Worm (Caenorhabditis elegans) whole organism, L3 larva: ENCODE measurements around the gene amt-2.
A peak's percentile ranks its signal among the peaks of the same experiment; 100 is the strongest.

Source experiments
- R02D3.7 ChIP-seq: fragments of 150-350 bp; optimal IDR thresholded peaks from 2 replicates; lab custom pipeline; 2014; ENCODE audit warnings: missing biosample characterization, missing genetic modification characterization
- ZK546.5 ChIP-seq: sonication (generic microtip); optimal IDR thresholded peaks from 2 replicates; lab custom pipeline; 2017; ENCODE audit warnings: missing biosample characterization, missing genetic modification characterization
- ceh-28 ChIP-seq: fragments of 150-350 bp; optimal IDR thresholded peaks from 2 replicates; lab custom pipeline; 2014; ENCODE audit warnings: missing biosample characterization, missing genetic modification reagents, missing genetic modification characterization
- ceh-82 ChIP-seq: fragments of 150-350 bp; optimal IDR thresholded peaks from 2 replicates; lab custom pipeline; 2014; ENCODE audit warnings: missing biosample characterization, missing genetic modification characterization
- ceh-9 ChIP-seq: sonication (generic microtip); optimal IDR thresholded peaks from 2 replicates; lab custom pipeline; 2018; ENCODE audit warnings: missing biosample characterization, missing genetic modification characterization
- daf-12 ChIP-seq: fragments of 150-350 bp; optimal IDR thresholded peaks from 2 replicates; lab custom pipeline; 2014; ENCODE audit warnings: missing biosample characterization, missing genetic modification reagents, missing genetic modification characterization
- elt-1 ChIP-seq: fragments of 150-350 bp; optimal IDR thresholded peaks from 2 replicates; lab custom pipeline; 2014; ENCODE audit warnings: missing biosample characterization, missing genetic modification characterization
- elt-3 ChIP-seq, 3 experiments: fragments of 150-350 bp in 1 of 3; sonication (generic microtip) in 2 of 3; optimal IDR thresholded peaks; 2 replicates in 2 of 3; 4 replicates in 1 of 3; lab custom pipeline; 2014 to 2017; ENCODE audit warnings: missing biosample characterization in 3 of 3, missing genetic modification characterization in 3 of 3
- eor-1 ChIP-seq, 2 experiments: fragments of 150-350 bp; optimal IDR thresholded peaks; 2 replicates each; lab custom pipeline; 2014 to 2018; ENCODE audit warnings: missing biosample characterization in 2 of 2, missing genetic modification characterization in 2 of 2
- fkh-2 ChIP-seq: fragments of 150-350 bp; optimal IDR thresholded peaks from 2 replicates; lab custom pipeline; 2014; ENCODE audit warnings: missing biosample characterization, missing genetic modification reagents, missing genetic modification characterization
- fos-1 ChIP-seq: fragments of 150-350 bp; optimal IDR thresholded peaks from 2 replicates; lab custom pipeline; 2014; ENCODE audit warnings: missing biosample characterization, missing genetic modification characterization
- hmg-11 ChIP-seq: sonication (generic microtip); optimal IDR thresholded peaks from 2 replicates; lab custom pipeline; 2016; ENCODE audit warnings: missing genetic modification characterization, missing compliant biosample characterization
- lin-15B ChIP-seq: fragments of 150-350 bp; optimal IDR thresholded peaks from 2 replicates; lab custom pipeline; 2014; ENCODE audit warnings: missing biosample characterization, missing genetic modification characterization
- lin-39 ChIP-seq: fragments of 150-350 bp; optimal IDR thresholded peaks from 2 replicates; lab custom pipeline; 2018; ENCODE audit warnings: missing biosample characterization, missing genetic modification reagents, missing genetic modification characterization
- mdl-1 ChIP-seq: fragments of 150-350 bp; optimal IDR thresholded peaks from 2 replicates; lab custom pipeline; 2014; ENCODE audit warnings: missing biosample characterization, missing genetic modification characterization
- mml-1 ChIP-seq: fragments of 150-350 bp; sonication (generic microtip); optimal IDR thresholded peaks from 3 replicates; lab custom pipeline; 2014; ENCODE audit warnings: missing biosample characterization, missing genetic modification characterization
- nfya-1 ChIP-seq: sonication (generic microtip); optimal IDR thresholded peaks from 2 replicates; lab custom pipeline; 2017; ENCODE audit warnings: missing genetic modification characterization, mild to moderate bottlenecking, missing compliant biosample characterization, antibody characterized with exemption, moderate library complexity; ENCODE audit not compliant: insufficient read depth
- nhr-23 ChIP-seq: fragments of 150-350 bp; optimal IDR thresholded peaks from 2 replicates; lab custom pipeline; 2014; ENCODE audit warnings: missing biosample characterization, missing genetic modification reagents, missing genetic modification characterization
- nhr-237 ChIP-seq: fragments of 150-350 bp; optimal IDR thresholded peaks from 2 replicates; lab custom pipeline; 2014; ENCODE audit warnings: missing biosample characterization, missing genetic modification characterization
- nhr-25 ChIP-seq: sonication (generic microtip); optimal IDR thresholded peaks from 2 replicates; lab custom pipeline; 2017; ENCODE audit warnings: missing biosample characterization, missing genetic modification characterization
- nhr-28 ChIP-seq: fragments of 150-350 bp; optimal IDR thresholded peaks from 2 replicates; lab custom pipeline; 2014; ENCODE audit warnings: missing biosample characterization, missing genetic modification characterization
- nhr-43 ChIP-seq: sonication (generic microtip); optimal IDR thresholded peaks from 2 replicates; lab custom pipeline; 2016; ENCODE audit warnings: mild to moderate bottlenecking, missing genetic modification characterization, missing compliant biosample characterization; ENCODE audit not compliant: poor library complexity, severe bottlenecking
- nhr-67 ChIP-seq: fragments of 150-350 bp; optimal IDR thresholded peaks from 2 replicates; lab custom pipeline; 2014; ENCODE audit warnings: missing biosample characterization, missing genetic modification characterization
- nhr-77 ChIP-seq: fragments of 150-350 bp; optimal IDR thresholded peaks from 2 replicates; lab custom pipeline; 2014; ENCODE audit warnings: missing biosample characterization, missing genetic modification characterization
- pha-4 ChIP-seq: fragments of 150-350 bp; optimal IDR thresholded peaks from 2 replicates; lab custom pipeline; 2014; ENCODE audit warnings: missing biosample characterization, missing genetic modification reagents, missing genetic modification characterization
- pqm-1 ChIP-seq: fragments of 150-350 bp; optimal IDR thresholded peaks from 2 replicates; lab custom pipeline; 2017; ENCODE audit warnings: missing biosample characterization, missing genetic modification characterization, inconsistent platforms
- skn-1 ChIP-seq: fragments of 150-350 bp; optimal IDR thresholded peaks from 2 replicates; lab custom pipeline; 2014; ENCODE audit warnings: missing biosample characterization, missing genetic modification characterization
- snpc-4 ChIP-seq: fragments of 150-350 bp; optimal IDR thresholded peaks from 2 replicates; lab custom pipeline; 2014; ENCODE audit warnings: missing biosample characterization, missing genetic modification characterization
- tbx-2 ChIP-seq: sonication (generic microtip); optimal IDR thresholded peaks from 2 replicates; lab custom pipeline; 2016; ENCODE audit warnings: mild to moderate bottlenecking, missing genetic modification characterization, missing compliant biosample characterization
- unc-39 ChIP-seq: sonication (generic microtip); optimal IDR thresholded peaks from 4 replicates; lab custom pipeline; 2017; ENCODE audit warnings: missing biosample characterization, missing genetic modification characterization
- zag-1 ChIP-seq: fragments of 150-350 bp; optimal IDR thresholded peaks from 2 replicates; lab custom pipeline; 2014; ENCODE audit warnings: missing biosample characterization, missing genetic modification characterization
- ztf-11 ChIP-seq: fragments of 150-350 bp; optimal IDR thresholded peaks from 2 replicates; lab custom pipeline; 2014; ENCODE audit warnings: missing biosample characterization, missing genetic modification characterization
- ztf-4 ChIP-seq: fragments of 150-350 bp; optimal IDR thresholded peaks from 2 replicates; lab custom pipeline; 2014; ENCODE audit warnings: missing biosample characterization, missing genetic modification characterization

Gene amt-2

ce11 chrIV:13075625-13076252, 33.5 kb downstream of the amt-2 start:
- TF ChIP-seq nhr-43 (tag; lab: Kevin White, UChicago) (peak; percentile 63), skn-1 (tag; lab: Kevin White, UChicago) (no peak), elt-3 (tag; optimal IDR thresholded peaks at IDR 0.05; lab: Kevin White, UChicago) (peak in 2 of 3 experiments; percentile 43 to 47), mdl-1 (tag; lab: Kevin White, UChicago) (no peak), eor-1 (tag; optimal IDR thresholded peaks at IDR 0.05; lab: Kevin White, UChicago) (no peak), nhr-23 (tag; lab: Kevin White, UChicago) (peak; percentile 51), ceh-9 (tag; lab: Kevin White, UChicago) (no peak), fos-1 (tag; lab: Kevin White, UChicago) (no peak), nhr-28 (tag; lab: Kevin White, UChicago) (no peak), nhr-25 (tag; lab: Kevin White, UChicago) (peak; percentile 17)

ce11 chrIV:13076620-13077019, 34.4 kb downstream of the amt-2 start, which contains the start of gene C39E9.7:
Gene C39E9.7 (minus strand): TSS chrIV:13076720.
- TF ChIP-seq elt-1 (tag; lab: Kevin White, UChicago) (no peak), nhr-77 (no peak)

- TF ChIP-seq nhr-77 (no peak), ZK546.5 (tag; lab: Kevin White, UChicago) (no peak), nhr-43 (tag; lab: Kevin White, UChicago) (peak; percentile 91), hmg-11 (no peak), lin-39 (tag; lab: Kevin White, UChicago) (no peak), lin-15B (no peak), elt-1 (tag; lab: Kevin White, UChicago) (no peak), ceh-9 (tag; lab: Kevin White, UChicago) (no peak), zag-1 (tag; lab: Kevin White, UChicago) (no peak), ztf-4 (tag; lab: Kevin White, UChicago) (no peak), nhr-23 (tag; lab: Kevin White, UChicago) (peak; percentile 39), mml-1 (no peak), nhr-25 (tag; lab: Kevin White, UChicago) (peak; percentile 81), fkh-2 (tag; lab: Kevin White, UChicago) (no peak), skn-1 (tag; lab: Kevin White, UChicago) (no peak), nfya-1 (tag; lab: Kevin White, UChicago) (no peak), ceh-82 (tag; lab: Kevin White, UChicago) (no peak), R02D3.7 (tag; lab: Kevin White, UChicago) (no peak), tbx-2 (tag; lab: Kevin White, UChicago) (no peak), nhr-67 (tag; lab: Kevin White, UChicago) (no peak), pqm-1 (tag; lab: Kevin White, UChicago) (no peak), nhr-28 (tag; lab: Kevin White, UChicago) (no peak), mdl-1 (tag; lab: Kevin White, UChicago) (no peak), snpc-4 (tag; lab: Kevin White, UChicago) (no peak)
Observed at ce11 chrIV:13077694-13078093, 35.5 kb downstream of the amt-2 start.

- TF ChIP-seq mdl-1 (tag; lab: Kevin White, UChicago) (no peak), nfya-1 (tag; lab: Kevin White, UChicago) (no peak), lin-15B (no peak), unc-39 (tag; lab: Kevin White, UChicago) (no peak), ztf-4 (tag; lab: Kevin White, UChicago) (no peak), pha-4 (tag; lab: Kevin White, UChicago) (no peak)
- TF ChIP-seq, all 47 proteins: peak for 0
Observed at ce11 chrIV:13078342-13078741, 36.2 kb downstream of the amt-2 start.

ce11 chrIV:13079119-13079518, 36.9 kb downstream of the amt-2 start, which contains the start of gene C39E9.8:
Gene C39E9.8 (plus strand): TSS chrIV:13079446.
- TF ChIP-seq nhr-25 (tag; lab: Kevin White, UChicago) (peak; percentile 79), ztf-11 (tag; lab: Kevin White, UChicago) (no peak), nhr-28 (tag; lab: Kevin White, UChicago) (no peak), nhr-23 (tag; lab: Kevin White, UChicago) (peak; percentile 47), nhr-237 (tag; lab: Kevin White, UChicago) (no peak), ceh-28 (tag; lab: Kevin White, UChicago) (no peak), fos-1 (tag; lab: Kevin White, UChicago) (no peak), nhr-43 (tag; lab: Kevin White, UChicago) (peak; percentile 77), daf-12 (tag; lab: Kevin White, UChicago) (no peak)
